Worm (Caenorhabditis elegans) whole organism, young adult: ENCODE data around the gene tbc-14.
A peak's percentile ranks its signal among the peaks of the same experiment; 100 is the strongest.

ENCODE experiments used
- B0035.1 ChIP-seq: sonication (generic microtip); optimal IDR thresholded peaks from 2 replicates; lab custom pipeline; 2016; ENCODE audit warnings: missing genetic modification characterization, mild to moderate bottlenecking, missing compliant biosample characterization, missing genotype, missing genetic modification reagents
- F10E7.11 ChIP-seq: sonication (generic microtip); optimal IDR thresholded peaks from 2 replicates; lab custom pipeline; 2017; ENCODE audit warnings: mild to moderate bottlenecking, missing genetic modification characterization, moderate library complexity, missing compliant biosample characterization
- F23B12.7 ChIP-seq: sonication (generic microtip); optimal IDR thresholded peaks from 2 replicates; lab custom pipeline; 2017; ENCODE audit warnings: missing genetic modification characterization, mild to moderate bottlenecking, missing compliant biosample characterization, antibody characterized with exemption, moderate library complexity; ENCODE audit not compliant: insufficient read depth
- F49E8.2 ChIP-seq: sonication (generic microtip); optimal IDR thresholded peaks from 3 replicates; lab custom pipeline; 2017; ENCODE audit warnings: missing genetic modification characterization, mild to moderate bottlenecking, missing compliant biosample characterization, antibody characterized with exemption, moderate library complexity; ENCODE audit not compliant: insufficient read depth
- F55B11.4 ChIP-seq: sonication (generic microtip); optimal IDR thresholded peaks from 2 replicates; lab custom pipeline; 2016; ENCODE audit warnings: missing compliant biosample characterization, missing genetic modification characterization, borderline replicate concordance; ENCODE audit not compliant: insufficient read depth
- F57A8.1 ChIP-seq: fragments of 200-800 bp; sonication (Bioruptor generic); optimal IDR thresholded peaks from 2 replicates; lab custom pipeline; 2018; ENCODE audit warnings: mild to moderate bottlenecking, missing genetic modification characterization, moderate library complexity, missing compliant biosample characterization
- K11D2.4 ChIP-seq: fragments of 200-800 bp; sonication (Bioruptor generic); IDR thresholded peaks from 2 replicates; pipeline ENCODE4 v1.3.6; 2022; ENCODE audit warnings: missing genetic modification reagents, missing genetic modification characterization, missing compliant biosample characterization
- T07F8.4 ChIP-seq: sonication (generic microtip); optimal IDR thresholded peaks from 2 replicates; lab custom pipeline; 2016; ENCODE audit warnings: mild to moderate bottlenecking, missing genetic modification characterization, moderate library complexity, missing compliant biosample characterization
- T26A5.8 ChIP-seq: sonication (generic microtip); optimal IDR thresholded peaks from 2 replicates; lab custom pipeline; 2016; ENCODE audit warnings: missing genetic modification characterization, missing compliant biosample characterization
- Y56A3A.18 ChIP-seq: fragments of 200-800 bp; sonication (Bioruptor generic); IDR thresholded peaks from 2 replicates; pipeline ENCODE4 v1.3.6; 2022; ENCODE audit warnings: missing genetic modification reagents, missing genetic modification characterization, missing compliant biosample characterization
- Y67H2A.10 ChIP-seq: fragments of 200-800 bp; sonication (Bioruptor generic); conservative IDR thresholded peaks from 2 replicates; pipeline ENCODE4 v1.3.6; 2022; ENCODE audit warnings: missing genetic modification reagents, missing genetic modification characterization, missing compliant biosample characterization
- Y95B8A.8 ChIP-seq: fragments of 200-800 bp; sonication (Bioruptor generic); IDR thresholded peaks from 2 replicates; pipeline ENCODE4 v1.3.6; 2022; ENCODE audit warnings: missing genetic modification reagents, missing genetic modification characterization, missing compliant biosample characterization
- ZK185.1 ChIP-seq: sonication (generic microtip); optimal IDR thresholded peaks from 2 replicates; lab custom pipeline; 2016; ENCODE audit warnings: mild to moderate bottlenecking, missing genetic modification characterization, missing compliant biosample characterization; ENCODE audit not compliant: poor library complexity, severe bottlenecking
- akir-1 ChIP-seq: fragments of 200-800 bp; sonication (Bioruptor generic); optimal IDR thresholded peaks from 2 replicates; lab custom pipeline; 2018; ENCODE audit warnings: mild to moderate bottlenecking, missing genetic modification characterization, moderate library complexity, missing compliant biosample characterization
- attf-3 ChIP-seq: fragments of 200-800 bp; sonication (Bioruptor generic); conservative IDR thresholded peaks from 2 replicates; pipeline ENCODE4 v1.3.6; 2022; ENCODE audit warnings: missing genetic modification reagents, missing genetic modification characterization, missing compliant biosample characterization
- ccch-3 ChIP-seq: fragments of 200-800 bp; sonication (Bioruptor generic); optimal IDR thresholded peaks from 2 replicates; lab custom pipeline; 2018; ENCODE audit warnings: mild to moderate bottlenecking, missing genetic modification characterization, missing compliant biosample characterization
- ceh-100 ChIP-seq: fragments of 200-800 bp; sonication (Bioruptor generic); IDR thresholded peaks from 2 replicates; pipeline ENCODE4 v1.3.6; 2022; ENCODE audit warnings: missing genetic modification reagents, missing genetic modification characterization, missing compliant biosample characterization
- chd-7 ChIP-seq: sonication (generic microtip); optimal IDR thresholded peaks from 2 replicates; lab custom pipeline; 2016; ENCODE audit warnings: mild to moderate bottlenecking, missing genetic modification characterization, moderate library complexity, missing compliant biosample characterization
- ekl-4 ChIP-seq: fragments of 200-800 bp; sonication (Bioruptor generic); IDR thresholded peaks from 2 replicates; pipeline ENCODE4 v1.3.6; 2022; ENCODE audit warnings: missing genetic modification reagents, missing genetic modification characterization, missing compliant biosample characterization
- fkh-3 ChIP-seq: sonication (generic microtip); optimal IDR thresholded peaks from 2 replicates; lab custom pipeline; 2016; ENCODE audit warnings: mild to moderate bottlenecking, missing genetic modification characterization, missing compliant biosample characterization
- gei-17 ChIP-seq: fragments of 200-800 bp; sonication (Bioruptor generic); optimal IDR thresholded peaks from 2 replicates; lab custom pipeline; 2018; ENCODE audit warnings: mild to moderate bottlenecking, missing genetic modification characterization, missing compliant biosample characterization
- hlh-12 ChIP-seq: sonication (generic microtip); optimal IDR thresholded peaks from 2 replicates; lab custom pipeline; 2016; ENCODE audit warnings: missing genetic modification characterization, missing compliant biosample characterization
- hmg-1.2 ChIP-seq: fragments of 200-800 bp; sonication (Bioruptor generic); IDR thresholded peaks from 2 replicates; pipeline ENCODE4 v1.3.6; 2022; ENCODE audit warnings: missing genetic modification reagents, missing genetic modification characterization, missing compliant biosample characterization
- let-607 ChIP-seq, 2 experiments: fragments of 200-800 bp in 1 of 2; sonication (Bioruptor generic) in 1 of 2; sonication (generic microtip) in 1 of 2; optimal IDR thresholded peaks; 2 replicates each; lab custom pipeline; 2016 to 2018; ENCODE audit warnings: mild to moderate bottlenecking in 2 of 2, missing compliant biosample characterization in 2 of 2, missing genetic modification characterization in 2 of 2, moderate library complexity in 2 of 2, missing genotype in 1 of 2
- lin-40 ChIP-seq: sonication (generic microtip); optimal IDR thresholded peaks from 2 replicates; lab custom pipeline; 2016; ENCODE audit warnings: missing genetic modification characterization, mild to moderate bottlenecking, missing compliant biosample characterization, missing genotype, missing genetic modification reagents
- lin-54 ChIP-seq: fragments of 200-800 bp; sonication (Bioruptor generic); optimal IDR thresholded peaks from 2 replicates; lab custom pipeline; 2018; ENCODE audit warnings: mild to moderate bottlenecking, missing genetic modification characterization, missing compliant biosample characterization
- madf-6 ChIP-seq: fragments of 200-800 bp; sonication (Bioruptor generic); IDR thresholded peaks from 2 replicates; pipeline ENCODE4 v1.3.6; 2022; ENCODE audit warnings: missing genetic modification reagents, missing genetic modification characterization, missing compliant biosample characterization
- mel-28 ChIP-seq: sonication (generic microtip); optimal IDR thresholded peaks from 2 replicates; lab custom pipeline; 2016; ENCODE audit warnings: borderline replicate concordance, mild to moderate bottlenecking, missing genetic modification characterization, missing compliant biosample characterization
- nfya-2 ChIP-seq: fragments of 200-800 bp; sonication (Bioruptor generic); IDR thresholded peaks from 2 replicates; pipeline ENCODE4 v1.3.6; 2022; ENCODE audit warnings: missing genetic modification reagents, missing genetic modification characterization, missing compliant biosample characterization
- nfyb-1 ChIP-seq: fragments of 200-800 bp; sonication (Bioruptor generic); IDR thresholded peaks from 2 replicates; pipeline ENCODE4 v1.3.6; 2022; ENCODE audit warnings: missing genetic modification reagents, missing genetic modification characterization, missing compliant biosample characterization
- nhr-90 ChIP-seq: sonication (generic microtip); optimal IDR thresholded peaks from 2 replicates; lab custom pipeline; 2016; ENCODE audit warnings: missing genotype, mild to moderate bottlenecking, missing genetic modification characterization, missing compliant biosample characterization
- rec-8 ChIP-seq, 2 experiments: sonication (generic microtip); optimal IDR thresholded peaks; 2 replicates each; lab custom pipeline; 2016; ENCODE audit warnings: mild to moderate bottlenecking in 2 of 2, missing genetic modification characterization in 2 of 2, missing genetic modification reagents in 2 of 2, missing genotype in 2 of 2, missing biosample characterization in 1 of 2, missing compliant biosample characterization in 1 of 2, moderate library complexity in 1 of 2
- sdz-38 ChIP-seq: sonication (generic microtip); optimal IDR thresholded peaks from 2 replicates; lab custom pipeline; 2016; ENCODE audit warnings: missing genotype, missing genetic modification characterization, missing compliant biosample characterization
- snpc-1.3 ChIP-seq: sonication (generic microtip); optimal IDR thresholded peaks from 2 replicates; lab custom pipeline; 2017; ENCODE audit warnings: missing genetic modification characterization, mild to moderate bottlenecking, missing compliant biosample characterization, antibody characterized with exemption, moderate library complexity, missing genotype, missing genetic modification reagents; ENCODE audit not compliant: insufficient read depth
- tbp1 ChIP-seq: fragments of 200-800 bp; sonication (Bioruptor generic); optimal IDR thresholded peaks from 2 replicates; lab custom pipeline; 2018; ENCODE audit warnings: mild to moderate bottlenecking, missing genetic modification characterization, missing compliant biosample characterization
- tbx-9 ChIP-seq: sonication (generic microtip); optimal IDR thresholded peaks from 2 replicates; lab custom pipeline; 2016; ENCODE audit warnings: borderline replicate concordance, missing genetic modification characterization, inconsistent platforms, missing compliant biosample characterization
- ztf-18 ChIP-seq: sonication (generic microtip); optimal IDR thresholded peaks from 2 replicates; lab custom pipeline; 2016; ENCODE audit warnings: missing genotype, mild to moderate bottlenecking, missing genetic modification characterization, missing compliant biosample characterization
- ztf-6 ChIP-seq: fragments of 200-800 bp; sonication (Bioruptor generic); IDR thresholded peaks from 2 replicates; pipeline ENCODE4 v1.3.6; 2022; ENCODE audit warnings: missing genetic modification reagents, missing genetic modification characterization, missing compliant biosample characterization

tbc-14 gene

ce11 chrII:13447668-13448067, 275 bp upstream of the tbc-14 start (continued):
- no peak for TF ChIP-seq akir-1 (GFP tag; lab: Kevin White, UChicago)
- no peak for TF ChIP-seq nhr-90 (tag; lab: Kevin White, UChicago)
- no peak for TF ChIP-seq hlh-12 (tag; lab: Kevin White, UChicago)
- TF ChIP-seq mel-28 (tag; lab: Kevin White, UChicago): no peak
- no peak for TF ChIP-seq snpc-1.3
- TF ChIP-seq Y56A3A.18: no peak
- no peak for TF ChIP-seq T26A5.8 (tag; lab: Kevin White, UChicago)
- TF ChIP-seq madf-6 (GFP tag; lab: Robert Waterston, UW): no peak
- no peak for TF ChIP-seq nfya-2 (GFP tag; lab: Robert Waterston, UW)
- 0 out of 2 replicates have a peak, but pooled peaks have one; percentile 16 for TF ChIP-seq ceh-100
- no peak for TF ChIP-seq F49E8.2
- no peak for TF ChIP-seq attf-3

ce11 chrII:13446597-13446996, 796 bp downstream of the tbc-14 start:
- TF ChIP-seq ZK185.1 (tag; lab: Kevin White, UChicago) (no peak), nfyb-1 (GFP tag; lab: Robert Waterston, UW) (peak; percentile 75; the same call in 1 of the 2 replicates), Y56A3A.18 (no peak)

ce11 chrII:13444307-13444706, 3.1 kb downstream of the tbc-14 start:
- TF ChIP-seq Y67H2A.10 (GFP tag; lab: Robert Waterston, UW): no peak
- no peak for TF ChIP-seq ekl-4 (GFP tag; lab: Robert Waterston, UW)
- TF ChIP-seq ztf-6 (GFP tag; lab: Robert Waterston, UW): no peak
- no peak for TF ChIP-seq K11D2.4 (GFP tag; lab: Robert Waterston, UW)
- TF ChIP-seq lin-54 (GFP tag; lab: Kevin White, UChicago): no peak
- TF ChIP-seq tbx-9: no peak
- no peak for TF ChIP-seq gei-17 (GFP tag; lab: Kevin White, UChicago)
- TF ChIP-seq F55B11.4 (tag; lab: Kevin White, UChicago): no peak
- no peak for TF ChIP-seq B0035.1 (tag; lab: Kevin White, UChicago)
- no peak for TF ChIP-seq rec-8 (tag; optimal IDR thresholded peaks at IDR 0.05; lab: Kevin White, UChicago)
- TF ChIP-seq Y95B8A.8 (GFP tag; lab: Robert Waterston, UW): no peak
- TF ChIP-seq chd-7 (tag; lab: Kevin White, UChicago): no peak
- no peak for TF ChIP-seq T26A5.8 (tag; lab: Kevin White, UChicago)
- no peak for TF ChIP-seq lin-40 (tag; lab: Kevin White, UChicago)
- TF ChIP-seq F10E7.11 (tag; lab: Kevin White, UChicago): no peak

- TF ChIP-seq let-607 (tag; optimal IDR thresholded peaks at IDR 0.05; lab: Kevin White, UChicago) (no peak), chd-7 (tag; lab: Kevin White, UChicago) (no peak), F23B12.7 (tag; lab: Kevin White, UChicago) (no peak), fkh-3 (tag; lab: Kevin White, UChicago) (no peak), sdz-38 (no peak), F57A8.1 (GFP tag; lab: Kevin White, UChicago) (no peak), ztf-18 (tag; lab: Kevin White, UChicago) (no peak), ccch-3 (no peak), T07F8.4 (tag; lab: Kevin White, UChicago) (no peak), tbp1 (GFP tag; lab: Kevin White, UChicago) (no peak), hmg-1.2 (GFP tag; lab: Robert Waterston, UW) (no peak)
- TF ChIP-seq, all 124 proteins: peak for 0
These were observed 10.7 kb downstream of the tbc-14 start, which contains the start of gene Y48E1C.4 for ce11 chrII:13436725-13437124. TSS of gene Y48E1C.4 (minus strand) at chrII:13436825.
